Worm (Caenorhabditis elegans): ENCODE results near the gene cnt-2.

cnt-2 gene

DNA sequence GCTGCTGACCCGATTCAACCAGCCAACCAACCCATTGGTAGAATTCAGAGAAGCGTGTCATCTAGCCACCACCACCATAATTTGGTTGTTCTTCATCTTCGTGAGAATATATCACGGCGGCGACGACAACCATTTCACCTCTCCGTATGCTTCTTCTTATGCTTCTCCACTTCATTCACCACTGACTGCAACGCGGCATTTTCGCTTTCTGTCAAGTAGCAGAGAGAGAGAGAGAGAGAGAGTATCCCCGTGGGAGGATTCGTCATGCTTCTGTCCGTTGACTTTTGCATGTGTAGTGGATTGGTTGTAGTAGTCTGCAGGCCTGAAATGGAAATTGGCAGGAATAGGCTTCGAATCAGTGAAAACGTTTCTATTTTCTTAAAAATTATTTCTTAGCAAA is 17.1 kb downstream of the cnt-2 start:
- no peak for TF ChIP-seq nhr-25 (tag; optimal IDR thresholded peaks at IDR 0.05)
- TF ChIP-seq peb-1 (tag; optimal IDR thresholded peaks at IDR 0.05) = no peak
- no peak for TF ChIP-seq elt-3 (tag; optimal IDR thresholded peaks at IDR 0.05)
- TF ChIP-seq lin-39 (tag; optimal IDR thresholded peaks at IDR 0.05) = no peak
- TF ChIP-seq Y55F3AM.14 (GFP tag; optimal IDR thresholded peaks at IDR 0.05) = no peak
- TF ChIP-seq snpc-4 (tag; optimal IDR thresholded peaks at IDR 0.05) = no peak

DNA sequence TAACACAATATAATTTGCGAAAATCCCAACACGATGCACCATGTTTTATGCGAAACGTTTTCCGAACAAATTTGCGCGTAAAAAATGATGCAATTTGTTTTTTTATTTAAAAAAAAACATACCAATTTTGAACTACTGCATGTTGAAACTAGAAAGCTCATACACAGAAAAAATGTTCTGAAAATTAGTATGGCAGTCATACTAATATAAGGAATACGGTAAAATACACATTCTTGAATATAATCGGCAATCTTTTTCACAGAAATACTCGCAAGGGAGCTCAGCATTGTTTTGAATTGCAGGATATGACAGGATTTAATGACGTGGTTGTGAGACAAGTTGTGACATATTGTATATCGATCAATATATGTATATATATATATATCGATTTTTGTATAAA is 24.2 kb downstream of the cnt-2 start, which contains the start of gene Y39A1A.16:
Gene Y39A1A.16, plus strand, starts transcription at position 301 of the 400 bp plus-strand sequence.
- TF ChIP-seq lin-13 (GFP tag; optimal IDR thresholded peaks at IDR 0.05) (no peak), unc-62 (GFP tag; optimal IDR thresholded peaks at IDR 0.05) (no peak), zag-1 (tag; optimal IDR thresholded peaks at IDR 0.05) (no peak), mbf-1 (tag; optimal IDR thresholded peaks at IDR 0.05) (no peak), alr-1 (tag; optimal IDR thresholded peaks at IDR 0.05) (no peak), unc-39 (tag; optimal IDR thresholded peaks at IDR 0.05) (no peak), nhr-77 (tag; optimal IDR thresholded peaks at IDR 0.05) (no peak), sma-3 (GFP tag; optimal IDR thresholded peaks at IDR 0.05) (no peak), dmd-4 (tag; optimal IDR thresholded peaks at IDR 0.05) (no peak), nhr-21 (tag; optimal IDR thresholded peaks at IDR 0.05) (no peak), lin-11 (tag; optimal IDR thresholded peaks at IDR 0.05) (no peak), ztf-11 (tag; optimal IDR thresholded peaks at IDR 0.05) (no peak)

DNA sequence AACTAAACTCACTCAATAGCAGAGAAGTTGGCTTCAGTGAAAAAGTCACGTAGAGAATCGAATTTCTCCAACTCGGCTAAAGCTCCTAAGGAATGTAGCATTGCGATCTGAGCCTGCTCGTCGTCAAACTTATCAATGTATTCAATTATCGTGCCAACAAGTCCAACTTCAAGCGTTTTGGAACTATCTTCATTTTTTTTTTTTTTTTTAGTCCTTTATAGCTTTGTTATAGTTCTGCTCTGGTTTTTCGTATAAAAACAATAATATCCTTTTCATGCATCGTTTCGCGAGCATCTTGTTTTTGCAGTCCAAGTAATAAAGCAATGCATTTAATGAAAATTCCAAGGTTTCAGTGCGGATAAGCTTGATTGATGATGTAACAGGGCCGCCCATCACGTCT is 34.2 kb downstream of the cnt-2 start, which contains the start of gene Y39A1A.31:
Gene Y39A1A.31, minus strand, starts transcription at position 101 of the 400 bp plus-strand sequence.
- TF ChIP-seq elt-1 (tag; optimal IDR thresholded peaks at IDR 0.05) (no peak), snpc-4 (tag; optimal IDR thresholded peaks at IDR 0.05) (no peak), nhr-11 (tag; optimal IDR thresholded peaks at IDR 0.05) (no peak), blmp-1 (tag; optimal IDR thresholded peaks at IDR 0.05; ENCODE audit: insufficient read depth) (no peak), crh-2 (tag; optimal IDR thresholded peaks at IDR 0.05) (no peak), nhr-10 (tag; optimal IDR thresholded peaks at IDR 0.05) (no peak), peb-1 (tag; optimal IDR thresholded peaks at IDR 0.05) (no peak), ama-1 (optimal IDR thresholded peaks at IDR 0.05) (no peak), ztf-4 (tag; optimal IDR thresholded peaks at IDR 0.05) (no peak), nhr-25 (tag; optimal IDR thresholded peaks at IDR 0.05) (no peak), elt-3 (tag; optimal IDR thresholded peaks at IDR 0.05) (no peak), F13H6.1 (tag; optimal IDR thresholded peaks at IDR 0.05) (no peak), nhr-21 (tag; optimal IDR thresholded peaks at IDR 0.05) (no peak)

DNA sequence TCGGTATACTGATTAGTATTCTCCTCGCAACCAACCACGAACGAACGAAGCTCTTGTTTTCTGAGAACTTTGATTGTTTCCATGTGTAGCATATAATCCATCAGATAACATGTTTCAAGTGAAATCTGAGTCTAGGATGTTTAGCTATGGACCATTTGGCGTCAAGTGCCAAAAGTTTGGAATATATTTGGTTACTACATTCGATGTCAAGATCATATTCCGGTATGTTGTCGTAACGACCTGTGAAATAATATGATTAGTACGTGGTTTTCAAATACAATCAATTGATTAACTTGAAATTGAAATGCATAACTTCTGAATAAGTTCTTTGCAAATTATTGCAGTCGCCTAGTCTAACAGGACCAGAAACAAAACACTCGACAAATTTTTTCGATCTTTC is 36.2 kb downstream of the cnt-2 start, which contains the start of gene Y39A1A.17:
Gene Y39A1A.17, minus strand, starts transcription at position 101 of the 400 bp plus-strand sequence.
- no peak for TF ChIP-seq blmp-1 (tag; optimal IDR thresholded peaks at IDR 0.05; ENCODE audit: insufficient read depth)
- TF ChIP-seq nhr-10 (tag; optimal IDR thresholded peaks at IDR 0.05) = no peak

DNA sequence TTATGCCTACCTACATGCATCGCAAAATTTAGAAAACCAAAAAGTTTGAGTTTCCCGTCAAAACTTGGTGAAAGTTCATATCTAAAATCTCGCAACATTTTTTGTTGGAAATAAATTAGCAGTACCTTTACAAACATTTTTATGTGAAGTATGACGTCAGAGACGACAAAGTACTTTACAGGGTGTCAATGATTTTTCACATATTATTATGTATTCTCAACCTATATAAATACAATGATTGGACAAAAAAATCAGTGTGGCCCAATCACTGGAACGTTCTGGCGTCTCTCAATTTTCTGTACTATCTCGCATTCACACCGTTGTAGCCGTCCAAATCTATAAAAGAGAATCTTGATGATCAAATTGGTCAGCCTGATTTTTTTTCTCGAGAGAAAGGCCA is 39.5 kb downstream of the cnt-2 start, which contains the start of the genes Y39A1A.18 and fmo-3:
Gene Y39A1A.18, minus strand, starts transcription at position 192 of the 400 bp plus-strand sequence.
Gene fmo-3, plus strand, starts transcription at position 388 of the 400 bp plus-strand sequence.
- TF ChIP-seq elt-1 (tag; optimal IDR thresholded peaks at IDR 0.05) = no peak
- TF ChIP-seq egl-27 (tag; optimal IDR thresholded peaks at IDR 0.05) = no peak
- no peak for TF ChIP-seq nhr-10 (tag; optimal IDR thresholded peaks at IDR 0.05)
- TF ChIP-seq zag-1 (tag; optimal IDR thresholded peaks at IDR 0.05) = no peak
- no peak for TF ChIP-seq snpc-4 (tag; optimal IDR thresholded peaks at IDR 0.05)
- TF ChIP-seq elt-3 (tag; optimal IDR thresholded peaks at IDR 0.05) = no peak
- TF ChIP-seq blmp-1 (tag; optimal IDR thresholded peaks at IDR 0.05; ENCODE audit: insufficient read depth) = no peak
- no peak for TF ChIP-seq nhr-25 (tag; optimal IDR thresholded peaks at IDR 0.05)
- TF ChIP-seq ztf-1 (GFP tag; conservative IDR thresholded peaks at IDR 0.05) = no peak
- TF ChIP-seq ama-1 (optimal IDR thresholded peaks at IDR 0.05) = no peak
- no peak for TF ChIP-seq fos-1 (tag; optimal IDR thresholded peaks at IDR 0.05)

DNA sequence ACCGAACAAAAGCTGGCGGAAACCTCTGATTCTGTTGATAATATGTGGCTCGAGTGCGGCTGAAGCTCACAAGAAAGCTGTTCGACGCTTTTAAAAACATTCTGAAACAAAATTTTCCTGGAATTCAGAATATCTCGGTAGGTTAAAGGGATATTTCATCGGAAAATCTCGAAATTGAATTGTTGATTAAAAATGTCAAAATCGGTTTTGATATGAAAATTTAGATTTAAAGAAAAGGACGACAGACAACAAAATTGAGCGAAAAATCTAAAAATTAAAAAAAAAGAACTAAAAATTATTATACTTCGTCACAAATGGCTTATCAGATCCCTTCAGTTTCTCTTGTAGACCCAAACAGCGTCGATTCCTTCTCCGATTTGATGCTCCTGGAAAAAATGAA is 45.6 kb downstream of the cnt-2 start, which contains the start of gene Y39A1A.20:
Gene Y39A1A.20, minus strand, starts transcription at position 101 of the 400 bp plus-strand sequence.
- no peak for TF ChIP-seq ztf-4 (tag; optimal IDR thresholded peaks at IDR 0.05)
- TF ChIP-seq peb-1 (tag; optimal IDR thresholded peaks at IDR 0.05) = no peak
- no peak for TF ChIP-seq nhr-25 (tag; optimal IDR thresholded peaks at IDR 0.05)
- TF ChIP-seq ztf-11 (tag; optimal IDR thresholded peaks at IDR 0.05) = no peak
- no peak for TF ChIP-seq nhr-129 (tag; optimal IDR thresholded peaks at IDR 0.05)
- TF ChIP-seq nhr-11 (tag; optimal IDR thresholded peaks at IDR 0.05) = no peak
- TF ChIP-seq C34F6.9 (tag; optimal IDR thresholded peaks at IDR 0.05) = no peak
- TF ChIP-seq crh-2 (tag; optimal IDR thresholded peaks at IDR 0.05) = no peak

All from whole organism, L2 larva.